Worm (Caenorhabditis elegans): Measurements from ENCODE around the gene str-233.

ce11 chrV:15959456-15959855 lies 50.0 kb downstream of the str-233 start:
- TF ChIP-seq hmg-1.1 (GFP tag; IDR thresholded peaks at IDR 0.05) (no peak), nhr-11 (tag; optimal IDR thresholded peaks at IDR 0.05) (no peak)

Data from whole organism, L4 larva.